Fruit fly (Drosophila melanogaster): ENCODE data around the gene 14-3-3epsilon.

Gene 14-3-3epsilon

DNA sequence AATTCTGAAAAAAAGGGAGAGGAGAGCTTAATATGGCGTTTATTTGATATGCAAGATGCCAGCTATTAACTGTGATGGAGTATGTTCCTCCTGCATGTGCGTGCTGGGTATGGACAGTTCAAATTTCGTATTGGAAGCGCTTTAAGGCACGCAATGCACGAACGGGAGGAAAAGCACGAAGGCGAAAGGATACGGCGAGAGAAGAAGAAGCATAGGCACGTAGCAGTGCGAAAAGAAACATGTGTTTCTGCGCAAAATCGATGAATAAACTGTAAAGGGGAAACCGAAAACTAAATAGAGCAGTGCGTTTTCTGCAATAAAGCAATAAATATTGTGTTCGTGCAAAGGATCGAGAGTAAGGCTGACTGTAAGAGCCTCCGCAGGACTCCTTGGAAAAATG lies 26.4 kb upstream of the 14-3-3epsilon start, which contains the start of gene CG14314:
TSS of gene CG14314 (plus strand) at position 243 of the 400 bp plus-strand sequence.
- TF ChIP-seq Hr38 (GFP tag; optimal IDR thresholded peaks at IDR 0.05) (no peak), Sox15 (GFP tag; optimal IDR thresholded peaks at IDR 0.05) (no peak), svp (GFP tag) (no peak), Gug (GFP tag; IDR thresholded peaks at IDR 0.05) (no peak), CG1621 (tag; optimal IDR thresholded peaks at IDR 0.05) (no peak), CG8319 (GFP tag; optimal IDR thresholded peaks at IDR 0.05) (no peak), acj6 (GFP tag; optimal IDR thresholded peaks at IDR 0.05) (no peak), CG10669 (GFP tag; optimal IDR thresholded peaks at IDR 0.05) (no peak), topi (GFP tag; optimal IDR thresholded peaks at IDR 0.05) (no peak)

DNA sequence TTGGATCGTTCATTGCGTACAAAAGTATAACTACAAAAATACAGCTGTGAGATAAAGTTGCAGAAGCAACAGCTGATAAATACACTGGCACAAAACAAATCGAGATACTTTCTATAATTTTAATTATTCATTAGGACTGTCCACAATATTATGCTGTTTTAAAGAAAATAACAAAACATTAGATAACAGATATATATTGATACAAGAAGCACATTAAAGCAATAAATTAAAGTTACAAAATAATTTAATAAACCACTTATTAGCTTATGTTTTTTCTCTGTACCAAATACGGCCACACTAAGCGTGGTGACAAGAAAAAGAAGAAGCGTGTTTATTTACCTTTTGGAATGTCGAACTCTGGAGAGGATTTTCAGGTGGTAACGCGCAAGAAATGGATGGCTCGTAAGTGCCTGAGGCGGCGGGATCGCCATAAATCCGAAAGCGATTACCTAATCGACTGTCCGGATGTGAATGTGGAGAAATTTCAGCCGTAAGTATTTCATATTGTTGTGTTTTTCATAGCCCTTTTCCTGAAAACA lies 22.1 kb upstream of the 14-3-3epsilon start, which contains the start of the genes CG7988 and CG7183:
TSS of gene CG7988 (plus strand) at position 316 of the 539 bp plus-strand sequence.
TSS of gene CG7183 (minus strand) at position 489 of the 539 bp plus-strand sequence.
- TF ChIP-seq OdsH (GFP tag; optimal IDR thresholded peaks at IDR 0.05) = peak; percentile 99
- TF ChIP-seq CG32006 (GFP tag; optimal IDR thresholded peaks at IDR 0.05) = peak; percentile 98
- no peak for TF ChIP-seq vri (GFP tag; optimal IDR thresholded peaks at IDR 0.05)
- TF ChIP-seq lz (GFP tag; optimal IDR thresholded peaks at IDR 0.05) = peak; percentile 99
- peak; percentile 97 for TF ChIP-seq CG10669 (GFP tag; optimal IDR thresholded peaks at IDR 0.05)
- TF ChIP-seq CG6808 (GFP tag; optimal IDR thresholded peaks at IDR 0.05) = peak; percentile 93
- TF ChIP-seq fd59A (GFP tag; optimal IDR thresholded peaks at IDR 0.05) = peak; percentile 95
- TF ChIP-seq acj6 (GFP tag; optimal IDR thresholded peaks at IDR 0.05) = peak; percentile 98
- peak; percentile 98 for TF ChIP-seq fkh (GFP tag; optimal IDR thresholded peaks at IDR 0.05)
- TF ChIP-seq Ets21C (GFP tag; optimal IDR thresholded peaks at IDR 0.05) = peak; percentile 97
- TF ChIP-seq ss (GFP tag; optimal IDR thresholded peaks at IDR 0.05) = peak; percentile 86 to 95
- TF ChIP-seq CG6163 (GFP tag; IDR thresholded peaks at IDR 0.05) = peak; percentile 98
- peak; percentile 97 for TF ChIP-seq net (GFP tag; optimal IDR thresholded peaks at IDR 0.05)
- TF ChIP-seq CG10631 (GFP tag; optimal IDR thresholded peaks at IDR 0.05) = peak; percentile 99
- TF ChIP-seq CG7368 (GFP tag; optimal IDR thresholded peaks at IDR 0.05) = peak; percentile 93
- peak; percentile 85 for TF ChIP-seq Blimp-1 (GFP tag; optimal IDR thresholded peaks at IDR 0.05)
- TF ChIP-seq CG3919 (GFP tag; optimal IDR thresholded peaks at IDR 0.05) = peak; percentile 96
- peak; percentile 90 for TF ChIP-seq spab (GFP tag; optimal IDR thresholded peaks at IDR 0.05)
- TF ChIP-seq CG6276 (GFP tag; optimal IDR thresholded peaks at IDR 0.05) = peak; percentile 88
- TF ChIP-seq dac (GFP tag; optimal IDR thresholded peaks at IDR 0.05) = peak; percentile 80
- TF ChIP-seq Sox14 (GFP tag; optimal IDR thresholded peaks at IDR 0.05) = peak; percentile 98
- TF ChIP-seq Lpt (GFP tag; optimal IDR thresholded peaks at IDR 0.05) = peak; percentile 92
- peak; percentile 98 for TF ChIP-seq Met (GFP tag; optimal IDR thresholded peaks at IDR 0.05)
- TF ChIP-seq Sox102F (GFP tag; optimal IDR thresholded peaks at IDR 0.05) = peak; percentile 95
- TF ChIP-seq Smox (GFP tag; optimal IDR thresholded peaks at IDR 0.05) = peak; percentile 98
- TF ChIP-seq CG3032 (tag; optimal IDR thresholded peaks at IDR 0.05) = peak; percentile 99
- TF ChIP-seq CG15336 (GFP tag; IDR thresholded peaks at IDR 0.05) = peak; percentile 97
- peak; percentile 98 for TF ChIP-seq CG8632 (GFP tag; optimal IDR thresholded peaks at IDR 0.05)
- TF ChIP-seq Hr38 (GFP tag; optimal IDR thresholded peaks at IDR 0.05) = peak; percentile 60
- TF ChIP-seq cyc (GFP tag; optimal IDR thresholded peaks at IDR 0.05) = peak; percentile 97
- peak; percentile 97 for TF ChIP-seq achi (GFP tag; optimal IDR thresholded peaks at IDR 0.05)
- peak; percentile 92 for TF ChIP-seq CG11762 (GFP tag; optimal IDR thresholded peaks at IDR 0.05; ENCODE audit: insufficient read depth)
- TF ChIP-seq CG8319 (GFP tag; optimal IDR thresholded peaks at IDR 0.05) = peak; percentile 95
- peak; percentile 99 for TF ChIP-seq CG31627 (GFP tag; optimal IDR thresholded peaks at IDR 0.05)
- peak; percentile 89 for TF ChIP-seq CG16779 (tag; optimal IDR thresholded peaks at IDR 0.05)
- peak; percentile 95 for TF ChIP-seq CG11902 (GFP tag; optimal IDR thresholded peaks at IDR 0.05)
- peak; percentile 99 for TF ChIP-seq pdm3 (GFP tag; optimal IDR thresholded peaks at IDR 0.05)
- TF ChIP-seq fd85E (GFP tag; optimal IDR thresholded peaks at IDR 0.05) = no peak
- peak; percentile 99 for TF ChIP-seq svp (GFP tag)
- TF ChIP-seq dsx (GFP tag; optimal IDR thresholded peaks at IDR 0.05; ENCODE audit: poor library complexity, severe bottlenecking) = peak; percentile 97
- peak; percentile 98 for TF ChIP-seq Hr39 (GFP tag; optimal IDR thresholded peaks at IDR 0.05)
- peak; percentile 98 for TF ChIP-seq CG6792 (GFP tag; optimal IDR thresholded peaks at IDR 0.05)
- TF ChIP-seq CG9139 (GFP tag; optimal IDR thresholded peaks at IDR 0.05) = peak; percentile 93
- peak; percentile 94 for TF ChIP-seq CG1621 (tag; optimal IDR thresholded peaks at IDR 0.05)
- no peak for TF ChIP-seq CG4318 (GFP tag; optimal IDR thresholded peaks at IDR 0.05)
- peak; percentile 99 for TF ChIP-seq Gug (GFP tag; IDR thresholded peaks at IDR 0.05)

Data from whole organism, prepupa.